Fruit fly (Drosophila melanogaster) whole organism, pupa: Measurements from ENCODE around the gene rno.

Source experiments
- CG10348 ChIP-seq: fragments of 200-800 bp; sonication (Bioruptor generic); IDR thresholded peaks from 2 replicates; pipeline ENCODE4 v1.3.6; 2022; ENCODE audit warnings: missing biosample characterization, missing genetic modification characterization
- CG12605 ChIP-seq: fragments of 200-800 bp; sonication (Bioruptor generic); IDR thresholded peaks from 2 replicates; pipeline ENCODE4 v1.3.6; 2022; ENCODE audit warnings: missing biosample characterization, missing genetic modification characterization
- CG13204 ChIP-seq: fragments of 200-800 bp; sonication (Bioruptor generic); optimal IDR thresholded peaks from 2 replicates; lab custom pipeline; 2018; ENCODE audit warnings: missing biosample characterization, mild to moderate bottlenecking, missing genetic modification characterization, moderate library complexity
- CG14655 ChIP-seq: fragments of 200-800 bp; sonication (Bioruptor generic); optimal IDR thresholded peaks from 3 replicates; lab custom pipeline; 2017; ENCODE audit warnings: mild to moderate bottlenecking, missing biosample characterization, missing genetic modification reagents, missing genetic modification characterization
- CG15710 ChIP-seq: fragments of 200-800 bp; sonication (Bioruptor generic); optimal IDR thresholded peaks from 2 replicates; lab custom pipeline; 2018; ENCODE audit warnings: missing biosample characterization, mild to moderate bottlenecking, missing genetic modification characterization, moderate library complexity
- CG17806 ChIP-seq: fragments of 200-800 bp; sonication (Bioruptor generic); optimal IDR thresholded peaks from 2 replicates; lab custom pipeline; 2018; ENCODE audit warnings: missing biosample characterization, mild to moderate bottlenecking, missing genetic modification characterization, moderate library complexity
- CG32121 ChIP-seq: fragments of 200-800 bp; sonication (Bioruptor generic); IDR thresholded peaks from 2 replicates; pipeline ENCODE4 v1.3.6; 2022; ENCODE audit warnings: missing biosample characterization, missing genetic modification characterization
- CG34367 ChIP-seq: fragments of 200-800 bp; sonication (Bioruptor generic); optimal IDR thresholded peaks from 2 replicates; lab custom pipeline; 2018; ENCODE audit warnings: missing biosample characterization, mild to moderate bottlenecking, missing genetic modification characterization
- CG4496 ChIP-seq: fragments of 200-800 bp; sonication (Bioruptor generic); IDR thresholded peaks from 3 replicates; pipeline ENCODE4 v1.3.6; 2022; ENCODE audit warnings: missing biosample characterization, missing genetic modification characterization
- CG8159 ChIP-seq: fragments of 200-800 bp; sonication (Bioruptor generic); optimal IDR thresholded peaks from 3 replicates; lab custom pipeline; 2018; ENCODE audit warnings: missing biosample characterization, mild to moderate bottlenecking, missing genetic modification characterization, moderate library complexity
- CG8301 ChIP-seq: fragments of 200-800 bp; sonication (Bioruptor generic); optimal IDR thresholded peaks from 2 replicates; lab custom pipeline; 2018; ENCODE audit warnings: missing biosample characterization, mild to moderate bottlenecking, missing genetic modification characterization
- CG9948 ChIP-seq: fragments of 200-800 bp; sonication (Bioruptor generic); optimal IDR thresholded peaks from 2 replicates; lab custom pipeline; 2018; ENCODE audit warnings: missing biosample characterization, mild to moderate bottlenecking, missing genetic modification characterization, moderate library complexity
- D1 ChIP-seq: fragments of 200-800 bp; sonication (Bioruptor generic); optimal IDR thresholded peaks from 2 replicates; lab custom pipeline; 2018; ENCODE audit warnings: missing biosample characterization, mild to moderate bottlenecking, missing genetic modification characterization, moderate library complexity
- EcR ChIP-seq: fragments of 200-800 bp; sonication (Bioruptor generic); optimal IDR thresholded peaks from 3 replicates; lab custom pipeline; 2019; ENCODE audit warnings: missing biosample characterization, missing genetic modification characterization, mild to moderate bottlenecking, moderate library complexity, missing genetic modification reagents
- Ets98B ChIP-seq: fragments of 200-800 bp; sonication (Bioruptor generic); IDR thresholded peaks from 2 replicates; pipeline ENCODE4 v1.3.6; 2022; ENCODE audit warnings: missing biosample characterization, missing genetic modification characterization
- Pif1A ChIP-seq: fragments of 200-800 bp; sonication (Bioruptor generic); optimal IDR thresholded peaks from 3 replicates; lab custom pipeline; 2016; ENCODE audit warnings: missing biosample characterization, missing genetic modification characterization
- Pif1B ChIP-seq: fragments of 200-800 bp; sonication (Bioruptor generic); optimal IDR thresholded peaks from 3 replicates; lab custom pipeline; 2016; ENCODE audit warnings: missing biosample characterization, missing genetic modification characterization
- Snoo ChIP-seq: fragments of 200-800 bp; sonication (Bioruptor generic); optimal IDR thresholded peaks from 3 replicates; lab custom pipeline; 2017; ENCODE audit warnings: missing biosample characterization, mild to moderate bottlenecking, missing genetic modification characterization, inconsistent platforms
- fd96Ca ChIP-seq: fragments of 200-800 bp; sonication (Bioruptor generic); IDR thresholded peaks from 3 replicates; pipeline ENCODE4 v1.3.6; 2022; ENCODE audit warnings: missing biosample characterization, missing genetic modification characterization
- gl ChIP-seq: fragments of 200-800 bp; sonication (Bioruptor generic); optimal IDR thresholded peaks from 2 replicates; lab custom pipeline; 2018; ENCODE audit warnings: missing biosample characterization, mild to moderate bottlenecking, missing genetic modification characterization
- rn ChIP-seq: fragments of 200-800 bp; sonication (Bioruptor generic); IDR thresholded peaks from 2 replicates; pipeline ENCODE4 v1.3.6; 2022; ENCODE audit warnings: missing biosample characterization, missing genetic modification characterization

The rno gene

dm6 chr3L:203536-204135, 4.1 kb upstream of the rno start, which contains the start of gene NitFhit:
Gene NitFhit (plus strand): TSS chr3L:203730.
- TF ChIP-seq Pif1A: no peak
- TF ChIP-seq CG13204 (GFP tag; lab: Kevin White, UChicago): no peak
- TF ChIP-seq gl (tag; lab: Kevin White, UChicago): peak; percentile 29
- no peak for TF ChIP-seq CG15710 (tag; lab: Kevin White, UChicago)
- TF ChIP-seq CG14655: no peak
- TF ChIP-seq D1 (tag; lab: Kevin White, UChicago): no peak
- TF ChIP-seq EcR: no peak

- TF ChIP-seq EcR: no peak
- TF ChIP-seq Snoo (tag; lab: Kevin White, UChicago): no peak
- TF ChIP-seq CG9948 (tag; lab: Kevin White, UChicago): no peak
- no peak for TF ChIP-seq Pif1B
- no peak for TF ChIP-seq CG10348
- TF ChIP-seq fd96Ca: peak; percentile 55; the same call in 2 of the 3 replicates
- TF ChIP-seq CG17806 (tag; lab: Kevin White, UChicago): no peak
- TF ChIP-seq CG8301 (tag; lab: Kevin White, UChicago): no peak
- TF ChIP-seq CG14655: no peak
- TF ChIP-seq Ets98B (GFP tag; lab: Robert Waterston, UW): peak; percentile 52
- TF ChIP-seq CG8159 (tag; lab: Kevin White, UChicago): no peak
- TF ChIP-seq CG12605: no peak
- no peak for TF ChIP-seq Pif1A
- TF ChIP-seq CG13204 (GFP tag; lab: Kevin White, UChicago): no peak
- TF ChIP-seq CG15710 (tag; lab: Kevin White, UChicago): peak; percentile 43
- TF ChIP-seq CG32121 (GFP tag; lab: Robert Waterston, UW): peak; percentile 34; the same call in 1 of the 2 replicates
- TF ChIP-seq CG34367 (tag; lab: Kevin White, UChicago): no peak
- peak; percentile 69 for TF ChIP-seq rn (GFP tag; lab: Robert Waterston, UW)
- TF ChIP-seq D1 (tag; lab: Kevin White, UChicago): no peak
- no peak for TF ChIP-seq gl (tag; lab: Kevin White, UChicago)
- peak; percentile 61 for TF ChIP-seq CG4496 (GFP tag; lab: Robert Waterston, UW)
Observed at dm6 chr3L:199050-199745, 364 bp downstream of the rno start.

dm6 chr3L:184251-184650, 15.3 kb downstream of the rno start, which contains the start of the genes CG34140, Mkp and Mtch:
Gene CG34140 (minus strand): TSS chr3L:184424.
Gene Mkp (minus strand): TSS chr3L:184540.
Gene Mtch (plus strand): TSS chr3L:184626.
- no peak for TF ChIP-seq CG14655
- TF ChIP-seq Ets98B (GFP tag; lab: Robert Waterston, UW): peak; percentile 72
- no peak for TF ChIP-seq Pif1B
- TF ChIP-seq CG9948 (tag; lab: Kevin White, UChicago): no peak
- peak; percentile 73 for TF ChIP-seq CG15710 (tag; lab: Kevin White, UChicago)
- peak; percentile 63 for TF ChIP-seq CG32121 (GFP tag; lab: Robert Waterston, UW)
- TF ChIP-seq CG34367 (tag; lab: Kevin White, UChicago): peak; percentile 13
- peak; percentile 10 for TF ChIP-seq gl (tag; lab: Kevin White, UChicago)
- TF ChIP-seq CG17806 (tag; lab: Kevin White, UChicago): peak; percentile 66
- peak; percentile 79 for TF ChIP-seq CG4496 (GFP tag; lab: Robert Waterston, UW)
- peak; percentile 81 for TF ChIP-seq fd96Ca

- TF ChIP-seq Snoo (tag; lab: Kevin White, UChicago): no peak
- no peak for TF ChIP-seq CG8301 (tag; lab: Kevin White, UChicago)
- TF ChIP-seq fd96Ca: no peak
- TF ChIP-seq CG14655: no peak
- TF ChIP-seq Pif1B: no peak
- TF ChIP-seq D1 (tag; lab: Kevin White, UChicago): no peak
- no peak for TF ChIP-seq rn (GFP tag; lab: Robert Waterston, UW)
- no peak for TF ChIP-seq CG12605
- TF ChIP-seq gl (tag; lab: Kevin White, UChicago): no peak
- TF ChIP-seq CG4496 (GFP tag; lab: Robert Waterston, UW): no peak
- TF ChIP-seq CG10348: no peak
- TF ChIP-seq CG32121 (GFP tag; lab: Robert Waterston, UW): no peak
- TF ChIP-seq CG9948 (tag; lab: Kevin White, UChicago): no peak
- TF ChIP-seq Ets98B (GFP tag; lab: Robert Waterston, UW): no peak
- no peak for TF ChIP-seq Pif1A
Observed at dm6 chr3L:180262-180543, 19.4 kb downstream of the rno start.

dm6 chr3L:179490-180261, 19.9 kb downstream of the rno start, which contains the start of gene CG13875:
Gene CG13875 (plus strand): TSS chr3L:179923.
- TF ChIP-seq EcR (peak; percentile 39), CG8159 (tag; lab: Kevin White, UChicago) (peak; percentile 23), CG10348 (no peak), CG8301 (tag; lab: Kevin White, UChicago) (no peak), Pif1A (no peak)
